Worm (Caenorhabditis elegans) whole organism, L4 larva: ENCODE data around the gene srlf-28.

Source experiments
- Y5F2A.4 ChIP-seq: fragments of 200-800 bp; sonication (Bioruptor generic); optimal IDR thresholded peaks from 2 replicates; lab custom pipeline; 2018; ENCODE audit warnings: mild to moderate bottlenecking, missing genetic modification characterization, missing compliant biosample characterization
- ceh-28 ChIP-seq: fragments of 150-350 bp; optimal IDR thresholded peaks from 2 replicates; lab custom pipeline; 2014; ENCODE audit warnings: missing biosample characterization, missing genetic modification reagents, missing genetic modification characterization
- ceh-44 ChIP-seq: fragments of 200-800 bp; sonication (Bioruptor generic); IDR thresholded peaks from 2 replicates; pipeline ENCODE4 v1.3.6; 2022; ENCODE audit warnings: missing genetic modification reagents, missing genetic modification characterization, missing compliant biosample characterization
- dve-1 ChIP-seq: sonication (generic microtip); optimal IDR thresholded peaks from 2 replicates; lab custom pipeline; 2017; ENCODE audit warnings: antibody characterized with exemption, mild to moderate bottlenecking, missing genetic modification characterization, missing compliant biosample characterization; ENCODE audit not compliant: insufficient read depth
- gei-8 ChIP-seq: fragments of 200-800 bp; sonication (Bioruptor generic); optimal IDR thresholded peaks from 2 replicates; lab custom pipeline; 2018; ENCODE audit warnings: mild to moderate bottlenecking, missing genetic modification characterization, missing compliant biosample characterization
- lin-38 ChIP-seq: fragments of 200-800 bp; sonication (Bioruptor generic); IDR thresholded peaks from 2 replicates; pipeline ENCODE4 v1.3.6; 2022; ENCODE audit warnings: missing genetic modification reagents, missing genetic modification characterization, missing compliant biosample characterization
- mep-1 ChIP-seq: fragments of 150-350 bp; sonication (generic microtip); optimal IDR thresholded peaks from 3 replicates; lab custom pipeline; 2014; ENCODE audit warnings: missing biosample characterization, missing genetic modification characterization
- mes-2 ChIP-seq: sonication (generic microtip); optimal IDR thresholded peaks from 2 replicates; lab custom pipeline; 2016; ENCODE audit warnings: missing genotype, mild to moderate bottlenecking, missing genetic modification characterization, missing compliant biosample characterization; ENCODE audit not compliant: poor library complexity, severe bottlenecking
- nhr-11 ChIP-seq: fragments of 150-350 bp; optimal IDR thresholded peaks from 2 replicates; lab custom pipeline; 2014; ENCODE audit warnings: missing biosample characterization, missing genetic modification characterization
- unc-130 ChIP-seq: sonication (generic microtip); optimal IDR thresholded peaks from 2 replicates; lab custom pipeline; 2016; ENCODE audit warnings: missing genetic modification reagents, missing genetic modification characterization, missing compliant biosample characterization
- zag-1 ChIP-seq: fragments of 150-350 bp; optimal IDR thresholded peaks from 2 replicates; lab custom pipeline; 2014; ENCODE audit warnings: missing biosample characterization, missing genetic modification characterization

DNA sequence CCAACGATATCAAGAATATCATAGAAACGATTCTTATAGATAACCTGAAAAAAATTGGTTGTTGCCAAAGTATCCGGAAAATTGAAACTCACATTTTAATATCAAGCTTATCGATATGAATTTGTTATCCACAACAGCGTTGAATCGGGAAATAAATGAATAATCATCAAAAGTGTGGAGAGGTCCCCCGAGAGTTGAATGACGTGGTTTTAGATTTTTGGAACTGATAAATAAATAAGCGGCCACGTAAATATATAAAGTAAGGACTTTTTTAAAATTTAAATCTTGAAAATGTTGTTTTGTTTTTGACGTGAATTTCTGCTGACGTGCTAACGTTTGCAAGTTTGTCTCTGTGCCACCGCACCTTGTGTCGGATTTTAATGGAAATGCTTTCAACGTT, 9.3 kb downstream of the srlf-28 start, which contains the start of gene Y67A10A.3:
- no peak for TF ChIP-seq Y5F2A.4 (GFP tag; lab: Kevin White, UChicago)
- TF ChIP-seq zag-1 (tag; lab: Kevin White, UChicago): no peak
- no peak for TF ChIP-seq dve-1 (tag; lab: Kevin White, UChicago)
- TF ChIP-seq mep-1 (tag; lab: Kevin White, UChicago): no peak
- TF ChIP-seq ceh-44 (GFP tag; lab: Robert Waterston, UW): no peak
- no peak for TF ChIP-seq gei-8 (GFP tag; lab: Kevin White, UChicago)
- no peak for TF ChIP-seq unc-130 (GFP tag; lab: Kevin White, UChicago)
- no peak for TF ChIP-seq ceh-28 (tag; lab: Kevin White, UChicago)
- TF ChIP-seq nhr-11 (tag; lab: Kevin White, UChicago): no peak
- TF ChIP-seq lin-38 (GFP tag; lab: Robert Waterston, UW): no peak
- no peak for TF ChIP-seq mes-2 (tag; lab: Kevin White, UChicago)
